Worm (Caenorhabditis elegans): ENCODE data around the gene C06C6.7.

- TF ChIP-seq nhr-11 (tag; optimal IDR thresholded peaks at IDR 0.05) = no peak
- no peak for TF ChIP-seq efl-1 (optimal IDR thresholded peaks at IDR 0.05)
- TF ChIP-seq efl-1 (GFP tag; optimal IDR thresholded peaks at IDR 0.05 in 1 of 2) = no peak
- TF ChIP-seq elt-3 (tag; optimal IDR thresholded peaks at IDR 0.05) = no peak
- no peak for TF ChIP-seq unc-30 (tag; optimal IDR thresholded peaks at IDR 0.05)
- TF ChIP-seq isw-1 (GFP tag; IDR thresholded peaks at IDR 0.05) = no peak
- no peak for TF ChIP-seq nhr-237 (tag; optimal IDR thresholded peaks at IDR 0.05)
- TF ChIP-seq ama-1 (optimal IDR thresholded peaks at IDR 0.05) = no peak
- TF ChIP-seq lin-13 (GFP tag; optimal IDR thresholded peaks at IDR 0.05) = no peak
- no peak for TF ChIP-seq unc-130 (tag; optimal IDR thresholded peaks at IDR 0.05)
- no peak for TF ChIP-seq ztf-11 (tag; optimal IDR thresholded peaks at IDR 0.05)
- TF ChIP-seq zag-1 (tag; optimal IDR thresholded peaks at IDR 0.05) = no peak
- TF ChIP-seq egl-13 (tag; optimal IDR thresholded peaks at IDR 0.05) = no peak
- no peak for TF ChIP-seq nhr-12 (tag; optimal IDR thresholded peaks at IDR 0.05)
Observed at ce11 chrV:15975845-15976244, 16.1 kb upstream of the C06C6.7 start, which contains the start of gene clec-232.
